Fruit fly (Drosophila melanogaster): Measurements from ENCODE around the gene CG15211.

CG15211 gene

dm6 chrX:10732733-10733455 lies 39.4 kb upstream of the CG15211 start:
- TF ChIP-seq Eip93F (GFP tag; optimal IDR thresholded peaks at IDR 0.05) (no peak), fkh (GFP tag; optimal IDR thresholded peaks at IDR 0.05) (peak; percentile 80)

dm6 chrX:10734763-10735681 lies 37.3 kb upstream of the CG15211 start:
- TF ChIP-seq Hr4 (GFP tag; optimal IDR thresholded peaks at IDR 0.05) = peak; percentile 18
- TF ChIP-seq fd85E (GFP tag; optimal IDR thresholded peaks at IDR 0.05) = no peak
- TF ChIP-seq Smox (GFP tag; optimal IDR thresholded peaks at IDR 0.05) = no peak
- peak in 1 of 2 experiments; percentile 12 for TF ChIP-seq salr (GFP tag; optimal IDR thresholded peaks at IDR 0.05)
- peak; percentile 85 for TF ChIP-seq Sox14 (GFP tag; optimal IDR thresholded peaks at IDR 0.05)
- peak; percentile 17 for TF ChIP-seq Eip78C (GFP tag)

- peak; percentile 37 for TF ChIP-seq pdm3 (GFP tag; optimal IDR thresholded peaks at IDR 0.05)
- peak; percentile 12 for TF ChIP-seq CG16779 (tag; optimal IDR thresholded peaks at IDR 0.05)
- TF ChIP-seq CG3919 (GFP tag; optimal IDR thresholded peaks at IDR 0.05) = peak; percentile 5
- no peak for TF ChIP-seq cyc (GFP tag; optimal IDR thresholded peaks at IDR 0.05)
- TF ChIP-seq CG6163 (GFP tag; IDR thresholded peaks at IDR 0.05) = peak; percentile 27; the same call in 1 of the 3 replicates
- TF ChIP-seq vri (GFP tag; optimal IDR thresholded peaks at IDR 0.05) = peak; percentile 1
- TF ChIP-seq CG6276 (GFP tag; optimal IDR thresholded peaks at IDR 0.05) = peak; percentile 24
- peak; percentile 20 for TF ChIP-seq CG1621 (tag; optimal IDR thresholded peaks at IDR 0.05)
- TF ChIP-seq CG7368 (GFP tag; optimal IDR thresholded peaks at IDR 0.05) = peak; percentile 3
- peak; percentile 49 for TF ChIP-seq Lpt (GFP tag; optimal IDR thresholded peaks at IDR 0.05)
- TF ChIP-seq ss (GFP tag; optimal IDR thresholded peaks at IDR 0.05) = peak; percentile 31 to 69
- TF ChIP-seq dsx (GFP tag; optimal IDR thresholded peaks at IDR 0.05; ENCODE audit: poor library complexity, severe bottlenecking) = peak; percentile 53
- TF ChIP-seq Sox102F (GFP tag; optimal IDR thresholded peaks at IDR 0.05) = no peak
- TF ChIP-seq Eip78C (GFP tag) = peak; percentile 65
- peak; percentile 8; the same call in 1 of the 2 replicates for TF ChIP-seq Gug (GFP tag; IDR thresholded peaks at IDR 0.05)
- TF ChIP-seq CG6808 (GFP tag; optimal IDR thresholded peaks at IDR 0.05) = peak; percentile 45
- no peak for TF ChIP-seq Ets21C (GFP tag; optimal IDR thresholded peaks at IDR 0.05)
- TF ChIP-seq Eip93F (GFP tag; optimal IDR thresholded peaks at IDR 0.05) = no peak
- no peak for TF ChIP-seq CG10669 (GFP tag; optimal IDR thresholded peaks at IDR 0.05)
- peak; percentile 9 for TF ChIP-seq esn (GFP tag; optimal IDR thresholded peaks at IDR 0.05)
- TF ChIP-seq CG31627 (GFP tag; optimal IDR thresholded peaks at IDR 0.05) = peak; percentile 20
- no peak for TF ChIP-seq Hr39 (GFP tag; optimal IDR thresholded peaks at IDR 0.05)
- TF ChIP-seq Ets96B (tag; optimal IDR thresholded peaks at IDR 0.05) = peak; percentile 5
- peak; percentile 38 for TF ChIP-seq acj6 (GFP tag; optimal IDR thresholded peaks at IDR 0.05)
- no peak for TF ChIP-seq lz (GFP tag; optimal IDR thresholded peaks at IDR 0.05)
- no peak for TF ChIP-seq Met (GFP tag; optimal IDR thresholded peaks at IDR 0.05)
- no peak for TF ChIP-seq CG8632 (GFP tag; optimal IDR thresholded peaks at IDR 0.05)
- TF ChIP-seq eg (GFP tag; IDR thresholded peaks at IDR 0.05) = peak; percentile 45; the same call in 1 of the 3 replicates
- TF ChIP-seq topi (GFP tag; optimal IDR thresholded peaks at IDR 0.05) = peak; percentile 21
- peak; percentile 61 for TF ChIP-seq svp (GFP tag)
- TF ChIP-seq Sox14 (GFP tag; optimal IDR thresholded peaks at IDR 0.05) = peak; percentile 58
- peak; percentile 12 for TF ChIP-seq net (GFP tag; optimal IDR thresholded peaks at IDR 0.05)
- TF ChIP-seq CG9139 (GFP tag; optimal IDR thresholded peaks at IDR 0.05) = peak; percentile 31
- TF ChIP-seq Hr4 (GFP tag; optimal IDR thresholded peaks at IDR 0.05) = peak; percentile 46
- peak; percentile 55; the same call in 2 of the 3 replicates for TF ChIP-seq CG8119 (GFP tag; IDR thresholded peaks at IDR 0.05)
- TF ChIP-seq CG32006 (GFP tag; optimal IDR thresholded peaks at IDR 0.05) = peak; percentile 54
- TF ChIP-seq CG10631 (GFP tag; optimal IDR thresholded peaks at IDR 0.05) = peak; percentile 27
- no peak for TF ChIP-seq fd59A (GFP tag; optimal IDR thresholded peaks at IDR 0.05)
- TF ChIP-seq achi (GFP tag; optimal IDR thresholded peaks at IDR 0.05) = peak; percentile 21
Measured at dm6 chrX:10735682-10736353, 36.5 kb upstream of the CG15211 start.
